Worm (Caenorhabditis elegans): Measurements from ENCODE around the gene sre-36.

The sre-36 gene

ce11 chrV:16419769-16420168 is 20.3 kb downstream of the sre-36 start, which contains the start of gene F26D2.16:
Gene F26D2.16 (minus strand): TSS chrV:16419869.
- TF ChIP-seq che-1 (tag; optimal IDR thresholded peaks at IDR 0.05), result no peak
- TF ChIP-seq fax-1 (tag; optimal IDR thresholded peaks at IDR 0.05), result no peak
- no peak for TF ChIP-seq hlh-6 (tag; optimal IDR thresholded peaks at IDR 0.05)
- no peak for TF ChIP-seq zip-5 (tag; optimal IDR thresholded peaks at IDR 0.05)
- no peak for TF ChIP-seq odd-2 (tag; optimal IDR thresholded peaks at IDR 0.05)
- no peak for TF ChIP-seq dmd-4 (tag; optimal IDR thresholded peaks at IDR 0.05; ENCODE audit: borderline replicate concordance)
- TF ChIP-seq T23F11.4 (GFP tag; optimal IDR thresholded peaks at IDR 0.05), result no peak
- no peak for TF ChIP-seq lim-6 (tag; optimal IDR thresholded peaks at IDR 0.05)
- no peak for TF ChIP-seq unc-86 (tag; optimal IDR thresholded peaks at IDR 0.05)

ce11 chrV:16420696-16421095 is 21.2 kb downstream of the sre-36 start, which contains the start of gene srw-48:
Gene srw-48 (plus strand): TSS chrV:16420996.
- TF ChIP-seq ceh-22 (tag; optimal IDR thresholded peaks at IDR 0.05) (no peak), C08G9.2 (tag; optimal IDR thresholded peaks at IDR 0.05) (no peak), pha-4 (tag; optimal IDR thresholded peaks at IDR 0.05) (no peak), ceh-30 (tag; optimal IDR thresholded peaks at IDR 0.05) (no peak), hlh-15 (tag; optimal IDR thresholded peaks at IDR 0.05) (no peak), madf-2 (tag; optimal IDR thresholded peaks at IDR 0.05) (no peak), ref-2 (tag; optimal IDR thresholded peaks at IDR 0.05) (no peak), elt-4 (tag; optimal IDR thresholded peaks at IDR 0.05) (no peak), hlh-30 (tag; optimal IDR thresholded peaks at IDR 0.05; ENCODE audit: insufficient read depth) (no peak), lim-6 (tag; optimal IDR thresholded peaks at IDR 0.05) (no peak), che-1 (tag; optimal IDR thresholded peaks at IDR 0.05) (no peak), ceh-18 (tag; optimal IDR thresholded peaks at IDR 0.05) (no peak), unc-55 (GFP tag; optimal IDR thresholded peaks at IDR 0.05) (no peak), pax-1 (tag; optimal IDR thresholded peaks at IDR 0.05) (no peak), unc-3 (GFP tag; conservative IDR thresholded peaks at IDR 0.05) (no peak), unc-3 (tag; optimal IDR thresholded peaks at IDR 0.05) (no peak), K02D7.2 (tag; optimal IDR thresholded peaks at IDR 0.05) (no peak), npax-4 (tag; optimal IDR thresholded peaks at IDR 0.05) (no peak)

DNA sequence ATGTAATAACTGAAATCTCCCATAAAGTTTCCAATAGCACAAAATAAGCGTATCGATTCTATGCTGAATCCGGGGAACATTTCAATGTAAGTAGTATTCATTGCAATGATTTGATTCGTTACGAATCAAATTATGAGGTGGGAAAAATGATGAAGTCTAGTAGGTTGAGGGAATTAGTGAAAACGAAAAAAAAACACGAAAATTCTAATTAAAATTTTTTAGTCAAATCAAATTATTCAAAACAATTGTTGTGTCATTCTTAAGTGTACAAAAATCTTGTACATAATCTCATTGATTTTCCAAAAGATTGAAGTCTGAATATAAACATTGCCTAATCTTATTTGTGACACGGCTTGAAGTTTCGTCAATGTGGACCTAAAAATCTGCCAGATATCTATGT is 24.9 kb downstream of the sre-36 start, which contains the start of gene srw-29:
Gene srw-29, minus strand, starts transcription at position 101 of the 400 bp plus-strand sequence.
- TF ChIP-seq ztf-16 (tag; optimal IDR thresholded peaks at IDR 0.05) (no peak), unc-3 (GFP tag; conservative IDR thresholded peaks at IDR 0.05) (no peak), unc-3 (tag; optimal IDR thresholded peaks at IDR 0.05) (no peak), ttx-3 (tag; optimal IDR thresholded peaks at IDR 0.05) (no peak), T23F11.4 (GFP tag; optimal IDR thresholded peaks at IDR 0.05) (no peak), lin-11 (tag; optimal IDR thresholded peaks at IDR 0.05) (no peak), pha-2 (tag; optimal IDR thresholded peaks at IDR 0.05) (no peak), nhr-232 (tag; optimal IDR thresholded peaks at IDR 0.05) (no peak), unc-42 (tag; optimal IDR thresholded peaks at IDR 0.05) (no peak), ceh-22 (tag; optimal IDR thresholded peaks at IDR 0.05) (no peak), lim-6 (tag; optimal IDR thresholded peaks at IDR 0.05) (no peak), Y22D7AL.16 (tag; optimal IDR thresholded peaks at IDR 0.05) (no peak), sox-4 (tag; optimal IDR thresholded peaks at IDR 0.05) (no peak), F13H6.1 (tag; optimal IDR thresholded peaks at IDR 0.05) (no peak), npax-4 (tag; optimal IDR thresholded peaks at IDR 0.05) (no peak), pag-3 (tag; optimal IDR thresholded peaks at IDR 0.05; ENCODE audit: borderline replicate concordance) (no peak), pqm-1 (tag; optimal IDR thresholded peaks at IDR 0.05) (no peak), dmd-4 (tag; optimal IDR thresholded peaks at IDR 0.05; ENCODE audit: borderline replicate concordance) (no peak)

- no peak for TF ChIP-seq sdc-2 (tag; optimal IDR thresholded peaks at IDR 0.05)
- no peak for TF ChIP-seq Y22D7AL.16 (tag; optimal IDR thresholded peaks at IDR 0.05)
- TF ChIP-seq K02D7.2 (tag; optimal IDR thresholded peaks at IDR 0.05), result no peak
- TF ChIP-seq ceh-30 (tag; optimal IDR thresholded peaks at IDR 0.05), result no peak
- no peak for TF ChIP-seq pros-1 (tag; optimal IDR thresholded peaks at IDR 0.05)
- TF ChIP-seq ceh-48 (tag; optimal IDR thresholded peaks at IDR 0.05), result no peak
- TF ChIP-seq mec-3 (tag; optimal IDR thresholded peaks at IDR 0.05; ENCODE audit: borderline replicate concordance), result no peak
- no peak for TF ChIP-seq ama-1 (optimal IDR thresholded peaks at IDR 0.05)
- TF ChIP-seq ref-2 (tag; optimal IDR thresholded peaks at IDR 0.05), result no peak
- TF ChIP-seq sox-2 (GFP tag; IDR thresholded peaks at IDR 0.05), result no peak
- no peak for TF ChIP-seq ceh-2 (tag; optimal IDR thresholded peaks at IDR 0.05)
Observed at ce11 chrV:16429503-16429902, 30.0 kb downstream of the sre-36 start, which contains the start of gene F26D2.10. Gene F26D2.10 (minus strand): TSS chrV:16429603.
